Fruit fly (Drosophila melanogaster) whole organism: ENCODE measurements around the gene CG15641.

Source experiments
- CG8478 ChIP-seq: fragments of >200 bp; optimal IDR thresholded peaks from 2 replicates; lab custom pipeline; 2018; ENCODE audit warnings: inconsistent platforms
- Dll ChIP-seq: fragments of >200 bp; optimal IDR thresholded peaks from 2 replicates; lab custom pipeline; 2017
- EcR ChIP-seq, 2 experiments: fragments of >200 bp; optimal IDR thresholded peaks; 2 replicates each; lab custom pipeline; 2017; ENCODE audit warnings: missing biosample characterization in 2 of 2, missing genetic modification characterization in 2 of 2, missing genetic modification reagents in 2 of 2
- pan ChIP-seq: fragments of >200 bp; optimal IDR thresholded peaks from 2 replicates; lab custom pipeline; 2017
- psq ChIP-seq: fragments of >200 bp; optimal IDR thresholded peaks from 2 replicates; lab custom pipeline; 2017
- usp ChIP-seq: fragments of >200 bp; optimal IDR thresholded peaks from 2 replicates; lab custom pipeline; 2017; ENCODE audit warnings: missing biosample characterization, missing genetic modification characterization, mixed read lengths

dm6 chrX:15496651-15497409 lies 29.1 kb downstream of the CG15641 start:
- no peak for TF ChIP-seq Dll (lab: Kevin White, UChicago)
- no peak for TF ChIP-seq pan (lab: Kevin White, UChicago)
- TF ChIP-seq usp (GFP tag; lab: Kevin White, UChicago), result no peak
- TF ChIP-seq EcR (GFP tag; optimal IDR thresholded peaks at IDR 0.05; lab: Kevin White, UChicago), result no peak
- no peak for TF ChIP-seq psq (lab: Kevin White, UChicago)
- no peak for TF ChIP-seq CG8478 (lab: Kevin White, UChicago)
